Worm (Caenorhabditis elegans) whole organism, L3 larva: Measurements from ENCODE around the gene C08F11.13.
"Not testable (repeated sequence)": the region's sequence is repeated elsewhere in the genome, so short reads cannot be mapped to it uniquely, and the experiment has no call there.

Experiments
- R02D3.7 ChIP-seq: fragments of 150-350 bp; optimal IDR thresholded peaks from 2 replicates; lab custom pipeline; 2014; ENCODE audit warnings: missing biosample characterization, missing genetic modification characterization
- ZK546.5 ChIP-seq: sonication (generic microtip); optimal IDR thresholded peaks from 2 replicates; lab custom pipeline; 2017; ENCODE audit warnings: missing biosample characterization, missing genetic modification characterization
- aly-2 ChIP-seq: fragments of 150-350 bp; optimal IDR thresholded peaks from 2 replicates; lab custom pipeline; 2014; ENCODE audit warnings: missing biosample characterization, missing genetic modification characterization
- ama-1 ChIP-seq: fragments of 150-350 bp; optimal IDR thresholded peaks from 2 replicates; lab custom pipeline; 2018
- ceh-16 ChIP-seq: sonication (generic microtip); optimal IDR thresholded peaks from 2 replicates; lab custom pipeline; 2017; ENCODE audit warnings: missing biosample characterization, missing genetic modification characterization
- ceh-28 ChIP-seq: fragments of 150-350 bp; optimal IDR thresholded peaks from 2 replicates; lab custom pipeline; 2014; ENCODE audit warnings: missing biosample characterization, missing genetic modification reagents, missing genetic modification characterization
- ceh-82 ChIP-seq: fragments of 150-350 bp; optimal IDR thresholded peaks from 2 replicates; lab custom pipeline; 2014; ENCODE audit warnings: missing biosample characterization, missing genetic modification characterization
- ceh-9 ChIP-seq: sonication (generic microtip); optimal IDR thresholded peaks from 2 replicates; lab custom pipeline; 2018; ENCODE audit warnings: missing biosample characterization, missing genetic modification characterization
- daf-12 ChIP-seq: fragments of 150-350 bp; optimal IDR thresholded peaks from 2 replicates; lab custom pipeline; 2014; ENCODE audit warnings: missing biosample characterization, missing genetic modification reagents, missing genetic modification characterization
- egl-27 ChIP-seq: sonication (generic microtip); optimal IDR thresholded peaks from 4 replicates; lab custom pipeline; 2017; ENCODE audit warnings: missing biosample characterization, missing genetic modification reagents, missing genetic modification characterization
- egl-5 ChIP-seq: fragments of 150-350 bp; optimal IDR thresholded peaks from 2 replicates; lab custom pipeline; 2017; ENCODE audit warnings: missing biosample characterization, missing genetic modification reagents, missing genetic modification characterization, inconsistent platforms
- elt-1 ChIP-seq: fragments of 150-350 bp; optimal IDR thresholded peaks from 2 replicates; lab custom pipeline; 2014; ENCODE audit warnings: missing biosample characterization, missing genetic modification characterization
- elt-2 ChIP-seq: sonication (generic microtip); optimal IDR thresholded peaks from 2 replicates; lab custom pipeline; 2016; ENCODE audit warnings: missing genetic modification reagents, mild to moderate bottlenecking, missing genetic modification characterization, missing compliant biosample characterization
- elt-3 ChIP-seq, 3 experiments: fragments of 150-350 bp in 1 of 3; sonication (generic microtip) in 2 of 3; optimal IDR thresholded peaks; 2 replicates in 2 of 3; 4 replicates in 1 of 3; lab custom pipeline; 2014 to 2017; ENCODE audit warnings: missing biosample characterization in 3 of 3, missing genetic modification characterization in 3 of 3
- eor-1 ChIP-seq, 2 experiments: fragments of 150-350 bp; optimal IDR thresholded peaks; 2 replicates each; lab custom pipeline; 2014 to 2018; ENCODE audit warnings: missing biosample characterization in 2 of 2, missing genetic modification characterization in 2 of 2
- fkh-2 ChIP-seq: fragments of 150-350 bp; optimal IDR thresholded peaks from 2 replicates; lab custom pipeline; 2014; ENCODE audit warnings: missing biosample characterization, missing genetic modification reagents, missing genetic modification characterization
- fos-1 ChIP-seq: fragments of 150-350 bp; optimal IDR thresholded peaks from 2 replicates; lab custom pipeline; 2014; ENCODE audit warnings: missing biosample characterization, missing genetic modification characterization
- jun-1 ChIP-seq: fragments of 150-350 bp; optimal IDR thresholded peaks from 2 replicates; lab custom pipeline; 2014; ENCODE audit warnings: missing biosample characterization, missing genetic modification reagents, missing genetic modification characterization
- lin-15B ChIP-seq: fragments of 150-350 bp; optimal IDR thresholded peaks from 2 replicates; lab custom pipeline; 2014; ENCODE audit warnings: missing biosample characterization, missing genetic modification characterization
- lsy-12 ChIP-seq: sonication (generic microtip); optimal IDR thresholded peaks from 2 replicates; lab custom pipeline; 2016; ENCODE audit warnings: mild to moderate bottlenecking, missing genetic modification characterization, missing compliant biosample characterization
- mdl-1 ChIP-seq: fragments of 150-350 bp; optimal IDR thresholded peaks from 2 replicates; lab custom pipeline; 2014; ENCODE audit warnings: missing biosample characterization, missing genetic modification characterization
- nfya-1 ChIP-seq: sonication (generic microtip); optimal IDR thresholded peaks from 2 replicates; lab custom pipeline; 2017; ENCODE audit warnings: missing genetic modification characterization, mild to moderate bottlenecking, missing compliant biosample characterization, antibody characterized with exemption, moderate library complexity; ENCODE audit not compliant: insufficient read depth
- nhr-11 ChIP-seq: fragments of 150-350 bp; optimal IDR thresholded peaks from 2 replicates; lab custom pipeline; 2014; ENCODE audit warnings: missing biosample characterization, missing genetic modification characterization
- nhr-12 ChIP-seq: fragments of 150-350 bp; optimal IDR thresholded peaks from 2 replicates; lab custom pipeline; 2014; ENCODE audit warnings: missing biosample characterization, missing genetic modification characterization
- nhr-23 ChIP-seq: fragments of 150-350 bp; optimal IDR thresholded peaks from 2 replicates; lab custom pipeline; 2014; ENCODE audit warnings: missing biosample characterization, missing genetic modification reagents, missing genetic modification characterization
- nhr-237 ChIP-seq: fragments of 150-350 bp; optimal IDR thresholded peaks from 2 replicates; lab custom pipeline; 2014; ENCODE audit warnings: missing biosample characterization, missing genetic modification characterization
- nhr-25 ChIP-seq: sonication (generic microtip); optimal IDR thresholded peaks from 2 replicates; lab custom pipeline; 2017; ENCODE audit warnings: missing biosample characterization, missing genetic modification characterization
- nhr-43 ChIP-seq: sonication (generic microtip); optimal IDR thresholded peaks from 2 replicates; lab custom pipeline; 2016; ENCODE audit warnings: mild to moderate bottlenecking, missing genetic modification characterization, missing compliant biosample characterization; ENCODE audit not compliant: poor library complexity, severe bottlenecking
- nhr-67 ChIP-seq: fragments of 150-350 bp; optimal IDR thresholded peaks from 2 replicates; lab custom pipeline; 2014; ENCODE audit warnings: missing biosample characterization, missing genetic modification characterization
- pha-4 ChIP-seq: fragments of 150-350 bp; optimal IDR thresholded peaks from 2 replicates; lab custom pipeline; 2014; ENCODE audit warnings: missing biosample characterization, missing genetic modification reagents, missing genetic modification characterization
- pqm-1 ChIP-seq: fragments of 150-350 bp; optimal IDR thresholded peaks from 2 replicates; lab custom pipeline; 2017; ENCODE audit warnings: missing biosample characterization, missing genetic modification characterization, inconsistent platforms
- sea-2 ChIP-seq: fragments of 150-350 bp; sonication (generic microtip); optimal IDR thresholded peaks from 4 replicates; lab custom pipeline; 2014; ENCODE audit warnings: missing biosample characterization, missing genetic modification reagents, missing genetic modification characterization
- snpc-4 ChIP-seq: fragments of 150-350 bp; optimal IDR thresholded peaks from 2 replicates; lab custom pipeline; 2014; ENCODE audit warnings: missing biosample characterization, missing genetic modification characterization
- unc-39 ChIP-seq: sonication (generic microtip); optimal IDR thresholded peaks from 4 replicates; lab custom pipeline; 2017; ENCODE audit warnings: missing biosample characterization, missing genetic modification characterization
- unc-62 ChIP-seq: fragments of 150-350 bp; sonication (generic microtip); optimal IDR thresholded peaks from 4 replicates; lab custom pipeline; 2014; ENCODE audit warnings: missing biosample characterization, missing genetic modification reagents, missing genetic modification characterization
- zag-1 ChIP-seq: fragments of 150-350 bp; optimal IDR thresholded peaks from 2 replicates; lab custom pipeline; 2014; ENCODE audit warnings: missing biosample characterization, missing genetic modification characterization
- ztf-11 ChIP-seq: fragments of 150-350 bp; optimal IDR thresholded peaks from 2 replicates; lab custom pipeline; 2014; ENCODE audit warnings: missing biosample characterization, missing genetic modification characterization
- ztf-4 ChIP-seq: fragments of 150-350 bp; optimal IDR thresholded peaks from 2 replicates; lab custom pipeline; 2014; ENCODE audit warnings: missing biosample characterization, missing genetic modification characterization

The C08F11.13 gene

DNA sequence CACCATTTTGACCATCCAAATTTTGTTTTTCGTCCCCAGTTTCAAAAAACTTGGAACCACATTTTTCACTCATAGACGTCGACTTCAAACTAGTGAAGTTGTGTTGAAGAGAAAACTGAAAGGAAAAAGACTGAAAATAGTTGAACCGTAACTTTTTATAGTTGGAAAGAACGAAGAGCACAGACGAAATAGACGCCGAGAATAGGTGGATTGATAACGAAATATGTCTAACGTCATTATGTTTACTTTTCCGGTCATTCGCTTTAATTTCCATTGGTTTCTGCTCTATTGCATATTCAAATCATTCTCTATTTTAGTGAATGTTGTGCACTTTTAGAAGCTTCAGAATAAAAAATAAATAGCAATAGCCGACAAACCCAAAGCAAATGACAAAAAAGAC is at the start of gene C08F11.13:
Gene C08F11.13 (minus strand): TSS at position 138 of the 400 bp plus-strand sequence.
- TF ChIP-seq fkh-2 (tag; lab: Kevin White, UChicago) (no peak), lin-15B (no peak), nhr-23 (tag; lab: Kevin White, UChicago) (no peak), pqm-1 (tag; lab: Kevin White, UChicago) (peak; percentile 82), elt-1 (tag; lab: Kevin White, UChicago) (no peak), pha-4 (tag; lab: Kevin White, UChicago) (peak; percentile 60), ZK546.5 (no peak), nhr-11 (tag; lab: Kevin White, UChicago) (no peak), unc-39 (tag; lab: Kevin White, UChicago) (no peak), lsy-12 (no peak), ceh-28 (no peak), nhr-67 (tag; lab: Kevin White, UChicago) (no peak), ceh-16 (tag; lab: Kevin White, UChicago) (no peak), nhr-43 (tag; lab: Kevin White, UChicago) (no peak), aly-2 (tag; lab: Kevin White, UChicago) (no peak), fos-1 (tag; lab: Kevin White, UChicago) (no peak), nfya-1 (no peak), ama-1 (lab: Kevin White, UChicago) (no peak), nhr-237 (tag; lab: Kevin White, UChicago) (no peak), mdl-1 (no peak), R02D3.7 (no peak), zag-1 (tag; lab: Kevin White, UChicago) (no peak), jun-1 (peak; percentile 0), nhr-12 (tag; lab: Kevin White, UChicago) (no peak), sea-2 (GFP tag; lab: Kevin White, UChicago) (no peak), egl-5 (tag; lab: Kevin White, UChicago) (no peak), ztf-4 (no peak), ztf-11 (no peak), eor-1 (tag; optimal IDR thresholded peaks at IDR 0.05; lab: Kevin White, UChicago) (no peak), elt-2 (tag; lab: Kevin White, UChicago) (peak; percentile 69), nhr-25 (tag; lab: Kevin White, UChicago) (no peak), unc-62 (no peak), ceh-9 (no peak)

DNA sequence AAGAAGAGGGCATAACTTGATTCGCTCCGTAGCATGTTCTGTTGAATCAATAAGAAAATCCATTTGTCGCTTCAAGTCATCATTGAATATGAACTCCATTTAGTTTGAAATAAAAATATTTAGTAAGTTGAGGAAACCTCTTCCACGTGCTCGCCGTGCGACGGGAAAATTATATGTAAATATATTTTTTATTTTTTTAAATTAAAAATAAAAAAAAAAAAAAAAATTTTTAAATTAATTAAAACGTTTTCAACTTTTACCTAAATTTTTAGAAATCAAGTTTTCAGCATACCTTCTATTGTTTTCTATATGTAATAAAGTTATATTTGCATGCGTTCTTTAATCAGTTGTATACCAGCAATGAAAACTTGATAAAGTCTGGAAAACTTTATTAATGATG is 49.8 kb upstream of the C08F11.13 start, which contains the start of gene Y45F10C.1:
Gene Y45F10C.1 (minus strand): TSS at position 101 of the 400 bp plus-strand sequence.
- not testable (repeated sequence) for TF ChIP-seq ceh-82 (tag; lab: Kevin White, UChicago); fkh-2 (tag; lab: Kevin White, UChicago); ZK546.5

DNA sequence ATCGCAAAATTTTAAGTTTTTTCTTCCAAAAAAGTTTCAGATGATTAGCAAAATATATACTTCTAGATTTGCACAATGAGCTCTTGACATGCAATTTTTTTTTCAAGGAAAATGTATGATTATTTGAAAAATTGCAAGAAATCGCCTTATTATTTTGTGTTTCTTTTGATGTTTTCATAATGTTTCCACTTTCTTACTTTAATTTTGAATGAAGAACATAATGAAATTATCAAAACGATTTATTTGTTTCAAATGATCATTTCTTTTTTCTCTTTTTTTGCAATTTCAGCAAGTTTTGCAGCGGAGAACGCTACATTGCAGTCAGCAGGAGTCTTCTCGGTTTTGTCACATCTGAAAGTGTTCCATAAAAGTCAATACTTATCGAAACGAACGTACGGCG is 42.3 kb upstream of the C08F11.13 start, which contains the start of gene Y45F10C.6:
Gene Y45F10C.6 (plus strand): TSS at position 301 of the 400 bp plus-strand sequence.
- not testable (repeated sequence) for TF ChIP-seq ztf-4; ama-1 (lab: Kevin White, UChicago); elt-1 (tag; lab: Kevin White, UChicago)

DNA sequence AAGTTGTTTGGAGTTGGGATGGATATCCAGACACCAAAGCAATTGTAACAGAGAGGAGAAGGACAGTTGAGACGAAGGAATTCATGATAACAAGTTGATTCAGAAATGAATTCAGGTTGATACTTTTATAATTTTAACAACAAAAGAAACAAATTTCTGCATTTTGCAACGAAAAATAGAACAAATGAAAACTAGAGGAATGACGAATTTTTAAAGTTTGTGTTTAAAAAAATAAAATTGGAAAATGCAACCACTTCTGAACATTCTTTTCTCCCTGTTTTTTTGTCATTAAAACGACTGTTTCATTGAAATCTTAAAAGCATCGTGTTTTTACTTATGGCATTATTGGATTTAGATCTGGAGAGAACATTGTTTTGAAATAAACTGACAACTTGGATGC is 41.7 kb upstream of the C08F11.13 start, which contains the start of gene C08F11.12:
Gene C08F11.12 (minus strand): TSS at position 101 of the 400 bp plus-strand sequence.
- TF ChIP-seq elt-1, egl-27, aly-2 (tag; lab: Kevin White, UChicago): not testable (repeated sequence)

DNA sequence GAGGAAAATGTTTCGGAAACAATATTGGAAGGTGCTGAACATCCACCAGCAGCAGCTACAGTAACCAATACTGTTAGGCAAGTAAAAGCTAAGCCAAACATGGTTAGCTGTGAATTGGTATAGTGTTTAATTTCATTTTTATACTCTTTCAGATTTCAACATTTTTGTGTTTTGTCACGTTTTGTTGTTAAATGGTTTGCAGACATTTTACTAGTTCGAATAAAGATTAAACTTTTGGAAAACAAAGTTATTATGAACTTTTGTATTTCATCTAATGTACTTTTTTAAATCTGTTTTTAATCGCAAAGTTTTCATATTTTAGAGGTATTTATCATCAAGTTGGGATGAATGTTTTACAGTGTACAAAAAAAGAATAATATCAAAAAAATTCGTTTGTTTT is 40.5 kb upstream of the C08F11.13 start, which contains the start of gene C08F11.17:
Gene C08F11.17 (minus strand): TSS at position 101 of the 400 bp plus-strand sequence.
- TF ChIP-seq nhr-43 (tag; lab: Kevin White, UChicago) = no peak
- TF ChIP-seq fos-1 (tag; lab: Kevin White, UChicago) = no peak
- no peak for TF ChIP-seq nhr-23 (tag; lab: Kevin White, UChicago)
- no peak for TF ChIP-seq elt-2 (tag; lab: Kevin White, UChicago)
- TF ChIP-seq ZK546.5 = no peak
- TF ChIP-seq zag-1 (tag; lab: Kevin White, UChicago) = no peak
- TF ChIP-seq elt-3 (tag; optimal IDR thresholded peaks at IDR 0.05; lab: Kevin White, UChicago) = no peak
- no peak for TF ChIP-seq pha-4 (tag; lab: Kevin White, UChicago)
- no peak for TF ChIP-seq aly-2 (tag; lab: Kevin White, UChicago)
- TF ChIP-seq daf-12 (tag; lab: Kevin White, UChicago) = no peak
- no peak for TF ChIP-seq ceh-9
- no peak for TF ChIP-seq nhr-25 (tag; lab: Kevin White, UChicago)
- TF ChIP-seq ztf-11 = no peak
- TF ChIP-seq snpc-4 (tag; lab: Kevin White, UChicago) = no peak
- TF ChIP-seq sea-2 (GFP tag; lab: Kevin White, UChicago) = no peak
- TF ChIP-seq elt-1 (tag; lab: Kevin White, UChicago) = no peak
